Fruit fly (Drosophila melanogaster) Kc167 (cell line): ENCODE data around the gene CG14210.

Experiments
- insv ChIP-seq: fragments of >200 bp; optimal IDR thresholded peaks from 3 replicates; lab custom pipeline; 2018; ENCODE audit warnings: missing external identifiers
- psq ChIP-seq: fragments of >200 bp; optimal IDR thresholded peaks from 2 replicates; lab custom pipeline; 2017; ENCODE audit warnings: missing external identifiers

- TF ChIP-seq psq (lab: Kevin White, UChicago) (no peak), insv (lab: Kevin White, UChicago) (no peak)
Observed at dm6 chrX:19662583-19663195, 46.7 kb downstream of the CG14210 start.
